Worm (Caenorhabditis elegans) whole organism, midembryonic: ENCODE results near the gene bra-2.

Experiments
- cog-1 ChIP-seq: sonication (generic microtip); optimal IDR thresholded peaks from 2 replicates; lab custom pipeline; 2016; ENCODE audit warnings: missing genetic modification characterization, missing compliant biosample characterization
- klf-2 ChIP-seq: fragments of 200-800 bp; sonication (Bioruptor generic); conservative IDR thresholded peaks from 2 replicates; pipeline ENCODE4 v1.3.6; 2022; ENCODE audit warnings: missing genetic modification reagents, missing genetic modification characterization, missing compliant biosample characterization
- ref-1 ChIP-seq: fragments of 200-800 bp; sonication (Bioruptor generic); conservative IDR thresholded peaks from 2 replicates; pipeline ENCODE4 v1.3.6; 2022; ENCODE audit warnings: missing genetic modification reagents, missing genetic modification characterization, missing compliant biosample characterization

- TF ChIP-seq ref-1 (GFP tag; lab: Robert Waterston, UW) (no peak), klf-2 (GFP tag; lab: Robert Waterston, UW) (no peak), cog-1 (no peak)
Measured at ce11 chrIII:907311-907710, 3.8 kb upstream of the bra-2 start, which contains the start of gene F23H11.4.
